In the genomic region with DNA sequence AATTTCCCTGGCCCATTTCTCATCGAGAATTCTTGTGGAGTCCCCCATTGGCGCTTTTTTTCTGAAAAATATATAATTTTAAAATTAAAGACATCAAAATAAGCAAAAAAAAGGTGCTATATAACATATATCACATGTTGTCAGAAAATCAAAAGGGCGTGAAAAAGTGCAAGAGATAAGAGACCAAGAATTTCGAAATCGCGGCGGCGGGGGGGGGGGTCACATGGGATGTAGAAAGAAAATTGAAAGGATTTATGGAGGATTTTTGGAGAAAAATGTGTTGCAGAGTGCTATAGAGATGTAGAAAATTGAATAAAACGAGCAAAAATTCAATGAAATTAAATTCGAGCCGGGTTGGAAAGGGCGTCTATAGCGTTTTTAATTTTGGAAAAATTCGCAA, we compare ENCODE assay signal across 1 worm cellular context.
TF ChIP-seq lines count a peak whose summit lies in the region.

A gene (minus strand): TSS at position 61 of the 400 bp plus-strand sequence.

TF ChIP-seq in whole organism, L1 larva, 84 proteins besides CTCF, POLR2A, EP300 and RAD21 (continued from another document):
- no peak for TF ChIP-seq ets-5 (GFP tag; IDR thresholded peaks at IDR 0.05; lab: Robert Waterston, UW)
- TF ChIP-seq sox-4 (tag; optimal IDR thresholded peaks at IDR 0.05; lab: Kevin White, UChicago): no peak
- peak; percentile 70 for TF ChIP-seq lin-14 (GFP tag; optimal IDR thresholded peaks at IDR 0.05; lab: Kevin White, UChicago)
- TF ChIP-seq nhr-28 (tag; optimal IDR thresholded peaks at IDR 0.05; lab: Kevin White, UChicago): no peak
- peak; percentile 39 for TF ChIP-seq nhr-71 (tag; optimal IDR thresholded peaks at IDR 0.05; lab: Kevin White, UChicago)
- TF ChIP-seq pqm-1 (tag; optimal IDR thresholded peaks at IDR 0.05; lab: Kevin White, UChicago): no peak
TF ChIP-seq in whole organism, L1 larva: peak in this region for 8.
